Worm (Caenorhabditis elegans) whole organism, young adult: ENCODE measurements around the gene B0228.6.
A peak's percentile ranks its signal among the peaks of the same experiment; 100 is the strongest.

Source experiments
- B0019.2 ChIP-seq: fragments of 200-800 bp; sonication (Bioruptor generic); conservative IDR thresholded peaks from 2 replicates; pipeline ENCODE4 v1.3.6; 2022; ENCODE audit warnings: missing genetic modification reagents, missing genetic modification characterization, missing compliant biosample characterization
- B0261.1 ChIP-seq: sonication (generic microtip); optimal IDR thresholded peaks from 2 replicates; lab custom pipeline; 2016; ENCODE audit warnings: mild to moderate bottlenecking, missing genetic modification characterization, moderate library complexity, missing compliant biosample characterization
- C17E4.6 ChIP-seq: fragments of 200-800 bp; sonication (Bioruptor generic); IDR thresholded peaks from 2 replicates; pipeline ENCODE4 v1.3.6; 2022; ENCODE audit warnings: missing genetic modification reagents, missing genetic modification characterization, missing compliant biosample characterization
- D2030.7 ChIP-seq: fragments of 200-800 bp; sonication (Bioruptor generic); IDR thresholded peaks from 2 replicates; pipeline ENCODE4 v1.3.6; 2022; ENCODE audit warnings: missing genetic modification reagents, missing genetic modification characterization, missing compliant biosample characterization
- F39B2.1 ChIP-seq: fragments of 200-800 bp; sonication (Bioruptor generic); IDR thresholded peaks from 2 replicates; pipeline ENCODE4 v1.3.6; 2022; ENCODE audit warnings: missing genetic modification reagents, missing genetic modification characterization, missing compliant biosample characterization
- F57A8.1 ChIP-seq: fragments of 200-800 bp; sonication (Bioruptor generic); optimal IDR thresholded peaks from 2 replicates; lab custom pipeline; 2018; ENCODE audit warnings: mild to moderate bottlenecking, missing genetic modification characterization, moderate library complexity, missing compliant biosample characterization
- F57C9.4 ChIP-seq: sonication (generic microtip); optimal IDR thresholded peaks from 2 replicates; lab custom pipeline; 2017; ENCODE audit warnings: mild to moderate bottlenecking, missing genetic modification characterization, missing compliant biosample characterization
- K12H6.12 ChIP-seq: fragments of 200-800 bp; sonication (Bioruptor generic); optimal IDR thresholded peaks from 2 replicates; lab custom pipeline; 2018; ENCODE audit warnings: mild to moderate bottlenecking, missing genetic modification characterization, missing compliant biosample characterization
- T07F8.4 ChIP-seq: sonication (generic microtip); optimal IDR thresholded peaks from 2 replicates; lab custom pipeline; 2016; ENCODE audit warnings: mild to moderate bottlenecking, missing genetic modification characterization, moderate library complexity, missing compliant biosample characterization
- T26A5.8 ChIP-seq: sonication (generic microtip); optimal IDR thresholded peaks from 2 replicates; lab custom pipeline; 2016; ENCODE audit warnings: missing genetic modification characterization, missing compliant biosample characterization
- Y67H2A.10 ChIP-seq: fragments of 200-800 bp; sonication (Bioruptor generic); conservative IDR thresholded peaks from 2 replicates; pipeline ENCODE4 v1.3.6; 2022; ENCODE audit warnings: missing genetic modification reagents, missing genetic modification characterization, missing compliant biosample characterization
- Y79H2A.3 ChIP-seq: fragments of 200-800 bp; sonication (Bioruptor generic); conservative IDR thresholded peaks from 2 replicates; pipeline ENCODE4 v1.3.6; 2022; ENCODE audit warnings: missing genetic modification reagents, missing genetic modification characterization, missing compliant biosample characterization
- Y95B8A.8 ChIP-seq: fragments of 200-800 bp; sonication (Bioruptor generic); IDR thresholded peaks from 2 replicates; pipeline ENCODE4 v1.3.6; 2022; ENCODE audit warnings: missing genetic modification reagents, missing genetic modification characterization, missing compliant biosample characterization
- aptf-2 ChIP-seq: fragments of 200-800 bp; sonication (Bioruptor generic); conservative IDR thresholded peaks from 2 replicates; pipeline ENCODE4 v1.3.6; 2022; ENCODE audit warnings: missing genetic modification reagents, missing genetic modification characterization, missing compliant biosample characterization
- aptf-3 ChIP-seq: fragments of 200-800 bp; sonication (Bioruptor generic); IDR thresholded peaks from 2 replicates; pipeline ENCODE4 v1.3.6; 2022; ENCODE audit warnings: missing genetic modification characterization, missing compliant biosample characterization
- atf-7 ChIP-seq: sonication (generic microtip); optimal IDR thresholded peaks from 2 replicates; lab custom pipeline; 2017; ENCODE audit warnings: mild to moderate bottlenecking, missing genetic modification characterization, missing compliant biosample characterization
- attf-3 ChIP-seq: fragments of 200-800 bp; sonication (Bioruptor generic); conservative IDR thresholded peaks from 2 replicates; pipeline ENCODE4 v1.3.6; 2022; ENCODE audit warnings: missing genetic modification reagents, missing genetic modification characterization, missing compliant biosample characterization
- ceh-58 ChIP-seq: fragments of 200-800 bp; sonication (Bioruptor generic); IDR thresholded peaks from 2 replicates; pipeline ENCODE4 v1.3.6; 2022; ENCODE audit warnings: missing genetic modification characterization, missing compliant biosample characterization
- dox-1 ChIP-seq: fragments of 200-800 bp; sonication (Bioruptor generic); IDR thresholded peaks from 2 replicates; pipeline ENCODE4 v1.3.6; 2022; ENCODE audit warnings: missing genetic modification reagents, missing genetic modification characterization, missing compliant biosample characterization
- efl-1 ChIP-seq: fragments of 150-350 bp; optimal IDR thresholded peaks from 2 replicates; lab custom pipeline; 2014; ENCODE audit warnings: missing biosample characterization, missing genetic modification reagents, missing genetic modification characterization
- egl-44 ChIP-seq: fragments of 200-800 bp; sonication (Bioruptor generic); IDR thresholded peaks from 2 replicates; pipeline ENCODE4 v1.3.6; 2022; ENCODE audit warnings: missing genetic modification reagents, missing genetic modification characterization, missing compliant biosample characterization
- fkh-3 ChIP-seq: sonication (generic microtip); optimal IDR thresholded peaks from 2 replicates; lab custom pipeline; 2016; ENCODE audit warnings: mild to moderate bottlenecking, missing genetic modification characterization, missing compliant biosample characterization
- gei-17 ChIP-seq: fragments of 200-800 bp; sonication (Bioruptor generic); optimal IDR thresholded peaks from 2 replicates; lab custom pipeline; 2018; ENCODE audit warnings: mild to moderate bottlenecking, missing genetic modification characterization, missing compliant biosample characterization
- hlh-26 ChIP-seq: fragments of 200-800 bp; sonication (Bioruptor generic); conservative IDR thresholded peaks from 2 replicates; pipeline ENCODE4 v1.3.6; 2022; ENCODE audit warnings: missing genetic modification reagents, missing genetic modification characterization, missing compliant biosample characterization
- hmg-1.2 ChIP-seq: fragments of 200-800 bp; sonication (Bioruptor generic); IDR thresholded peaks from 2 replicates; pipeline ENCODE4 v1.3.6; 2022; ENCODE audit warnings: missing genetic modification reagents, missing genetic modification characterization, missing compliant biosample characterization
- hmg-20 ChIP-seq: fragments of 200-800 bp; sonication (Bioruptor generic); IDR thresholded peaks from 2 replicates; pipeline ENCODE4 v1.3.6; 2022; ENCODE audit warnings: missing genetic modification reagents, missing genetic modification characterization, missing compliant biosample characterization
- hrde-1 ChIP-seq: sonication (generic microtip); optimal IDR thresholded peaks from 2 replicates; lab custom pipeline; 2016; ENCODE audit warnings: missing genetic modification characterization, mild to moderate bottlenecking, missing compliant biosample characterization, moderate library complexity, missing genotype, missing genetic modification reagents, borderline replicate concordance
- hsf-1 ChIP-seq: fragments of 200-800 bp; sonication (Bioruptor generic); IDR thresholded peaks from 2 replicates; pipeline ENCODE4 v1.3.6; 2022; ENCODE audit warnings: missing genetic modification reagents, missing genetic modification characterization, missing compliant biosample characterization
- lag-1 ChIP-seq: fragments of 200-800 bp; sonication (Bioruptor generic); IDR thresholded peaks from 2 replicates; pipeline ENCODE4 v1.3.6; 2022; ENCODE audit warnings: missing genetic modification reagents, missing genetic modification characterization, missing compliant biosample characterization
- lin-40 ChIP-seq: sonication (generic microtip); optimal IDR thresholded peaks from 2 replicates; lab custom pipeline; 2016; ENCODE audit warnings: missing genetic modification characterization, mild to moderate bottlenecking, missing compliant biosample characterization, missing genotype, missing genetic modification reagents
- lir-1 ChIP-seq: fragments of 200-800 bp; sonication (Bioruptor generic); conservative IDR thresholded peaks from 2 replicates; pipeline ENCODE4 v1.3.6; 2022; ENCODE audit warnings: missing genetic modification reagents, missing genetic modification characterization, missing compliant biosample characterization
- lsy-27 ChIP-seq: sonication (generic microtip); optimal IDR thresholded peaks from 2 replicates; lab custom pipeline; 2017; ENCODE audit warnings: missing genetic modification characterization, mild to moderate bottlenecking, missing compliant biosample characterization, antibody characterized with exemption, missing genotype, borderline replicate concordance; ENCODE audit not compliant: insufficient read depth
- madf-8 ChIP-seq: fragments of 200-800 bp; sonication (Bioruptor generic); conservative IDR thresholded peaks from 2 replicates; pipeline ENCODE4 v1.3.6; 2022; ENCODE audit warnings: missing genetic modification reagents, missing genetic modification characterization, missing compliant biosample characterization
- nfya-2 ChIP-seq: fragments of 200-800 bp; sonication (Bioruptor generic); IDR thresholded peaks from 2 replicates; pipeline ENCODE4 v1.3.6; 2022; ENCODE audit warnings: missing genetic modification reagents, missing genetic modification characterization, missing compliant biosample characterization
- nfyb-1 ChIP-seq: fragments of 200-800 bp; sonication (Bioruptor generic); IDR thresholded peaks from 2 replicates; pipeline ENCODE4 v1.3.6; 2022; ENCODE audit warnings: missing genetic modification reagents, missing genetic modification characterization, missing compliant biosample characterization
- nhr-80 ChIP-seq: sonication (generic microtip); optimal IDR thresholded peaks from 2 replicates; lab custom pipeline; 2016; ENCODE audit warnings: missing genetic modification characterization, missing compliant biosample characterization
- nhr-90 ChIP-seq: sonication (generic microtip); optimal IDR thresholded peaks from 2 replicates; lab custom pipeline; 2016; ENCODE audit warnings: missing genotype, mild to moderate bottlenecking, missing genetic modification characterization, missing compliant biosample characterization
- pha-4 ChIP-seq: fragments of 150-350 bp; sonication (generic microtip); optimal IDR thresholded peaks from 2 replicates; lab custom pipeline; 2014; ENCODE audit warnings: missing biosample characterization, missing genetic modification reagents, missing genetic modification characterization
- repo-1 ChIP-seq: sonication (generic microtip); optimal IDR thresholded peaks from 2 replicates; lab custom pipeline; 2017; ENCODE audit warnings: mild to moderate bottlenecking, missing genetic modification characterization, missing compliant biosample characterization
- sea-2 ChIP-seq: fragments of 200-800 bp; sonication (Bioruptor generic); IDR thresholded peaks from 2 replicates; pipeline ENCODE4 v1.3.6; 2022; ENCODE audit warnings: missing genetic modification characterization, missing compliant biosample characterization
- snpc-4 ChIP-seq, 5 experiments: fragments of 150-350 bp in 1 of 5; sonication (generic microtip) in 4 of 5; optimal IDR thresholded peaks; 2 replicates each; lab custom pipeline; 2014 to 2018; ENCODE audit warnings: missing genetic modification characterization in 5 of 5, missing biosample characterization in 3 of 5, antibody characterized with exemption in 2 of 5, mild to moderate bottlenecking in 2 of 5, missing compliant biosample characterization in 2 of 5, missing genotype in 2 of 5, moderate library complexity in 2 of 5, missing genetic modification reagents in 1 of 5
- sptf-2 ChIP-seq: fragments of 200-800 bp; sonication (Bioruptor generic); optimal IDR thresholded peaks from 2 replicates; lab custom pipeline; 2018; ENCODE audit warnings: mild to moderate bottlenecking, missing genetic modification characterization, missing compliant biosample characterization
- tbp1 ChIP-seq: fragments of 200-800 bp; sonication (Bioruptor generic); optimal IDR thresholded peaks from 2 replicates; lab custom pipeline; 2018; ENCODE audit warnings: mild to moderate bottlenecking, missing genetic modification characterization, missing compliant biosample characterization
- tbx-9 ChIP-seq: sonication (generic microtip); optimal IDR thresholded peaks from 2 replicates; lab custom pipeline; 2016; ENCODE audit warnings: borderline replicate concordance, missing genetic modification characterization, inconsistent platforms, missing compliant biosample characterization
- tlf-1 ChIP-seq: fragments of 200-800 bp; sonication (Bioruptor generic); optimal IDR thresholded peaks from 2 replicates; lab custom pipeline; 2018; ENCODE audit warnings: mild to moderate bottlenecking, missing genetic modification characterization, missing compliant biosample characterization
- unc-130 ChIP-seq: sonication (generic microtip); optimal IDR thresholded peaks from 2 replicates; lab custom pipeline; 2016; ENCODE audit warnings: missing genetic modification reagents, missing genetic modification characterization, missing compliant biosample characterization
- ztf-18 ChIP-seq: sonication (generic microtip); optimal IDR thresholded peaks from 2 replicates; lab custom pipeline; 2016; ENCODE audit warnings: missing genotype, mild to moderate bottlenecking, missing genetic modification characterization, missing compliant biosample characterization
- ztf-25 ChIP-seq: fragments of 200-800 bp; sonication (Bioruptor generic); IDR thresholded peaks from 2 replicates; pipeline ENCODE4 v1.3.6; 2022; ENCODE audit warnings: missing genetic modification reagents, missing genetic modification characterization, missing compliant biosample characterization

B0228.6 gene

ce11 chrII:7756810-7757209 lies 1.8 kb upstream of the B0228.6 start (continued):
- TF ChIP-seq tbp1 (GFP tag; lab: Kevin White, UChicago) (peak; percentile 92), hsf-1 (peak; percentile 72), unc-130 (GFP tag; lab: Kevin White, UChicago) (peak; percentile 35), hmg-1.2 (peak; percentile 65), pha-4 (no peak), lin-40 (peak; percentile 60), hmg-20 (no peak), hrde-1 (tag; lab: Kevin White, UChicago) (no peak), nhr-90 (tag; lab: Kevin White, UChicago) (peak; percentile 68), tbx-9 (tag; lab: Kevin White, UChicago) (no peak), B0261.1 (tag; lab: Kevin White, UChicago) (peak; percentile 88), Y67H2A.10 (GFP tag; lab: Robert Waterston, UW) (no peak), F39B2.1 (no peak), T26A5.8 (tag; lab: Kevin White, UChicago) (no peak), C17E4.6 (GFP tag; lab: Robert Waterston, UW) (0 out of 2 replicates have a peak, but pooled peaks have one; percentile 48), ceh-58 (GFP tag; lab: Robert Waterston, UW) (no peak), sea-2 (GFP tag; lab: Robert Waterston, UW) (no peak), gei-17 (GFP tag; lab: Kevin White, UChicago) (no peak), efl-1 (GFP tag; lab: Kevin White, UChicago) (no peak), repo-1 (tag; lab: Kevin White, UChicago) (peak; percentile 81), D2030.7 (peak; percentile 46), K12H6.12 (no peak), ztf-25 (GFP tag; lab: Robert Waterston, UW) (no peak), sptf-2 (GFP tag; lab: Kevin White, UChicago) (no peak), Y95B8A.8 (GFP tag; lab: Robert Waterston, UW) (0 out of 2 replicates have a peak, but pooled peaks have one; percentile 10), ztf-18 (tag; lab: Kevin White, UChicago) (peak; percentile 59), lsy-27 (tag; lab: Kevin White, UChicago) (no peak), nfyb-1 (GFP tag; lab: Robert Waterston, UW) (peak; percentile 69; the same call in 1 of the 2 replicates), nfya-2 (GFP tag; lab: Robert Waterston, UW) (no peak), T07F8.4 (no peak), aptf-2 (GFP tag; lab: Robert Waterston, UW) (no peak), egl-44 (GFP tag; lab: Robert Waterston, UW) (0 out of 2 replicates have a peak, but pooled peaks have one; percentile 36), tlf-1 (GFP tag; lab: Kevin White, UChicago) (peak; percentile 39), nhr-80 (tag; lab: Kevin White, UChicago) (peak; percentile 63), F57C9.4 (no peak), fkh-3 (no peak), lag-1 (GFP tag; lab: Robert Waterston, UW) (no peak), atf-7 (tag; lab: Kevin White, UChicago) (peak; percentile 68), Y79H2A.3 (GFP tag; lab: Robert Waterston, UW) (no peak), B0019.2 (GFP tag; lab: Robert Waterston, UW) (no peak), dox-1 (GFP tag; lab: Robert Waterston, UW) (peak; percentile 65; the same call in 1 of the 2 replicates), snpc-4 (GFP tag; optimal IDR thresholded peaks at IDR 0.05; lab: Kevin White, UChicago) (peak; percentile 53), snpc-4 (tag; optimal IDR thresholded peaks at IDR 0.05; lab: Kevin White, UChicago) (peak in 2 of 4 experiments; percentile 13 to 63), madf-8 (GFP tag; lab: Robert Waterston, UW) (peak; percentile 57), hlh-26 (GFP tag; lab: Robert Waterston, UW) (no peak), lir-1 (GFP tag; lab: Robert Waterston, UW) (no peak), attf-3 (GFP tag; lab: Robert Waterston, UW) (no peak), F57A8.1 (no peak), aptf-3 (GFP tag; lab: Robert Waterston, UW) (0 out of 2 replicates have a peak, but pooled peaks have one; percentile 42)
